Worm (Caenorhabditis elegans) whole organism, L2 larva: ENCODE data around the gene B0403.5.

ENCODE experiments used
- R02D3.7 ChIP-seq: fragments of 150-350 bp; optimal IDR thresholded peaks from 2 replicates; lab custom pipeline; 2014; ENCODE audit warnings: missing biosample characterization, missing genetic modification characterization
- alr-1 ChIP-seq: fragments of 150-350 bp; optimal IDR thresholded peaks from 2 replicates; lab custom pipeline; 2014; ENCODE audit warnings: missing biosample characterization, missing genetic modification characterization
- aly-2 ChIP-seq: fragments of 150-350 bp; optimal IDR thresholded peaks from 2 replicates; lab custom pipeline; 2014; ENCODE audit warnings: missing biosample characterization, missing genetic modification characterization
- ceh-82 ChIP-seq: fragments of 150-350 bp; optimal IDR thresholded peaks from 2 replicates; lab custom pipeline; 2014; ENCODE audit warnings: missing biosample characterization, missing genetic modification characterization
- lin-13 ChIP-seq: fragments of 150-350 bp; optimal IDR thresholded peaks from 2 replicates; lab custom pipeline; 2014; ENCODE audit warnings: missing biosample characterization, missing genetic modification reagents, missing genetic modification characterization
- nhr-10 ChIP-seq: sonication (generic microtip); optimal IDR thresholded peaks from 2 replicates; lab custom pipeline; 2017; ENCODE audit warnings: missing biosample characterization, missing genetic modification characterization
- nhr-237 ChIP-seq: fragments of 150-350 bp; optimal IDR thresholded peaks from 2 replicates; lab custom pipeline; 2014; ENCODE audit warnings: missing biosample characterization, missing genetic modification characterization
- nhr-25 ChIP-seq: fragments of 150-350 bp; sonication (generic microtip); optimal IDR thresholded peaks from 3 replicates; lab custom pipeline; 2014; ENCODE audit warnings: missing biosample characterization, missing genetic modification characterization
- unc-39 ChIP-seq: fragments of 150-350 bp; optimal IDR thresholded peaks from 2 replicates; lab custom pipeline; 2014; ENCODE audit warnings: missing biosample characterization, missing genetic modification characterization

DNA sequence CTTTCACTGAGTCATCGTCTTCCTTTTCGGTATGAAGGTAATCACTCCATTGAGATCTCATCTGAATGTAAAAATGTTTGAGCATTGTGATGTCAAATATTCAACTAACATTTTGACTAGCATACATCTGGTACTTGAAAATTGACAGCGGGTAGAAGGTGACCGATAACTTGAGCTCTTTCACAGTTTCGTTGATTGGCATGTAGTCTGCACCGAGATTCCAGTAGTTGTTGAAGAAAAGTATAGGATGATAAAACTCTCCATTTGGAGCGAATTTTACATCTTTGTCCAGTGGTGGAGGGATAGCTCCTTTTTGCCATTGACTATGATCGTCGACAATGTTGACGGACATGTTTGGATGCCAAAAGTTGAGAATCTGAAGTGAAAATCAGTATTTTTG is 41.5 kb downstream of the B0403.5 start:
- TF ChIP-seq aly-2 (no peak), alr-1 (no peak), unc-39 (tag; lab: Kevin White, UChicago) (no peak), lin-13 (no peak), nhr-25 (tag; lab: Kevin White, UChicago) (no peak), nhr-237 (tag; lab: Kevin White, UChicago) (no peak), R02D3.7 (tag; lab: Kevin White, UChicago) (no peak), ceh-82 (no peak), nhr-10 (tag; lab: Kevin White, UChicago) (no peak)
